Fruit fly (Drosophila melanogaster): ENCODE measurements around the gene CG12104.

CG12104 gene

DNA sequence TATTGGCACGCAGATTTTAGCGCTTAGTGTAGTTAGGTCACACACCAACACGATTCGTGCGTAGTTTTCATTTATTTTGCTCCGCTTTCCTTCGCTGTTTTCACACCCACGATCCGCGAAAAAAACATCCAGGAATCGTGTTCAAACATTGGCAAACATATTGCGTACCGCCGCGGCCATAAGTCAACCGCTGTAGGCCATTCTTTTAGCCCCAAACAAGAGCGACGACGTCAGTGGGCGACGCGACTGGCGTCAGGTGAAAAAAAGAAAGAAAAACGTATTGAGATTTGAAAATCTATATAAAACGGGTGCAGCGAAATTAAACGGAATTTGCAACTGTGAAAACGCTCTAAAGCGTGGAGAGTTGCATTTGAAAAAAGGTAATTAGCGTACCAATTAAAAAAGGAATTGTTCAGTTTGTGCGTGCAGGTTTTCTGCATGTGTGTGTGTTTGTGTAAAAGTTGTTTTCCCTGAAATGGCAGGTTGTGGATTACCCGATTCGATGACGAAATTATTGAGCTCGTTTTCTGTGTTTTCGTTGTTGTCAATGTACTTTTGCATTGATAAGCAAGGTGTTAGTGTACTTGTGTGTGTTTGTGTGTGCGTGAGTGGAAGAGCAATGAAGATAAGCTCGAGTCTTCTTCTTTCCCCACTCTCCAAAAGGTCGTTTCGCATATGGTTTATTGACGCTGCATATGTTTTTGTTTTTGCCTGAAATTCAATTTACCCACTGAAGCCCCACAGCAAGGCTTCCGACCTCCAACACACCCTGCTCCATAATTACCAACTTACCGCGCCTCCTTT lies 33.1 kb downstream of the CG12104 start, which contains the start of gene Tmep (continued):
- TF ChIP-seq CG10321 (GFP tag; IDR thresholded peaks at IDR 0.05) (no peak), tna (GFP tag; IDR thresholded peaks at IDR 0.05; ENCODE audit: partially characterized antibody) (no peak), CG11723 (GFP tag; optimal IDR thresholded peaks at IDR 0.05) (no peak), CG7556 (GFP tag; optimal IDR thresholded peaks at IDR 0.05) (no peak), hkb (optimal IDR thresholded peaks at IDR 0.05) (no peak), hkb (GFP tag; IDR thresholded peaks at IDR 0.05) (no peak), nmo (GFP tag; optimal IDR thresholded peaks at IDR 0.05) (no peak), CG18262 (tag; optimal IDR thresholded peaks at IDR 0.05) (no peak), CG31224 (GFP tag; IDR thresholded peaks at IDR 0.05) (no peak), h (optimal IDR thresholded peaks at IDR 0.05) (no peak), Hr51 (GFP tag; optimal IDR thresholded peaks at IDR 0.05) (no peak), Neu2 (GFP tag; optimal IDR thresholded peaks at IDR 0.05; ENCODE audit: borderline replicate concordance) (no peak), CG16779 (GFP tag; IDR thresholded peaks at IDR 0.05) (no peak), Myb (GFP tag; optimal IDR thresholded peaks at IDR 0.05) (no peak), BtbVII (GFP tag; optimal IDR thresholded peaks at IDR 0.05) (peak; percentile 14), Hmx (GFP tag; optimal IDR thresholded peaks at IDR 0.05) (no peak), usp (GFP tag; optimal IDR thresholded peaks at IDR 0.05) (no peak), NK7.1 (GFP tag; optimal IDR thresholded peaks at IDR 0.05) (no peak), CG17361 (GFP tag; IDR thresholded peaks at IDR 0.05) (no peak), sisA (GFP tag; IDR thresholded peaks at IDR 0.05) (no peak), ap (GFP tag; IDR thresholded peaks at IDR 0.05) (no peak), her (GFP tag; optimal IDR thresholded peaks at IDR 0.05) (no peak), CG4707 (GFP tag; optimal IDR thresholded peaks at IDR 0.05) (no peak), Blimp-1 (GFP tag; optimal IDR thresholded peaks at IDR 0.05) (no peak), Poxn (GFP tag; IDR thresholded peaks at IDR 0.05) (no peak), CG3281 (GFP tag; optimal IDR thresholded peaks at IDR 0.05) (peak; percentile 17), gcm2 (GFP tag; optimal IDR thresholded peaks at IDR 0.05) (no peak), CG12071 (GFP tag; optimal IDR thresholded peaks at IDR 0.05) (no peak), CG15696 (tag; optimal IDR thresholded peaks at IDR 0.05) (no peak), PHDP (tag; optimal IDR thresholded peaks at IDR 0.05) (no peak), pfk (GFP tag; optimal IDR thresholded peaks at IDR 0.05) (no peak), CG3407 (GFP tag; optimal IDR thresholded peaks at IDR 0.05) (no peak), fd96Cb (tag; optimal IDR thresholded peaks at IDR 0.05) (no peak), CG2712 (tag; optimal IDR thresholded peaks at IDR 0.05) (no peak), grau (tag; optimal IDR thresholded peaks at IDR 0.05) (no peak), pho (GFP tag; optimal IDR thresholded peaks at IDR 0.05) (no peak), gfzf (GFP tag; optimal IDR thresholded peaks at IDR 0.05) (no peak), Tbp (GFP tag; optimal IDR thresholded peaks at IDR 0.05) (no peak), CG11085 (GFP tag; IDR thresholded peaks at IDR 0.05) (no peak), CG7987 (GFP tag; optimal IDR thresholded peaks at IDR 0.05) (no peak), CG32772 (GFP tag; IDR thresholded peaks at IDR 0.05) (no peak), CG6854 (GFP tag; optimal IDR thresholded peaks at IDR 0.05) (peak; percentile 27), CG2678 (tag; optimal IDR thresholded peaks at IDR 0.05) (no peak), gro (GFP tag; optimal IDR thresholded peaks at IDR 0.05) (no peak), Adf1 (GFP tag; IDR thresholded peaks at IDR 0.05) (no peak), CHES-1-like (GFP tag; optimal IDR thresholded peaks at IDR 0.05) (no peak), so (GFP tag; IDR thresholded peaks at IDR 0.05) (no peak), CG15514 (GFP tag; optimal IDR thresholded peaks at IDR 0.05) (no peak), seq (GFP tag; IDR thresholded peaks at IDR 0.05) (no peak), CG30431 (GFP tag; optimal IDR thresholded peaks at IDR 0.05) (no peak), Ptx1 (GFP tag; IDR thresholded peaks at IDR 0.05) (no peak)
